Fruit fly (Drosophila melanogaster): ENCODE measurements around the gene Cpr72Ec.

The Cpr72Ec gene

DNA sequence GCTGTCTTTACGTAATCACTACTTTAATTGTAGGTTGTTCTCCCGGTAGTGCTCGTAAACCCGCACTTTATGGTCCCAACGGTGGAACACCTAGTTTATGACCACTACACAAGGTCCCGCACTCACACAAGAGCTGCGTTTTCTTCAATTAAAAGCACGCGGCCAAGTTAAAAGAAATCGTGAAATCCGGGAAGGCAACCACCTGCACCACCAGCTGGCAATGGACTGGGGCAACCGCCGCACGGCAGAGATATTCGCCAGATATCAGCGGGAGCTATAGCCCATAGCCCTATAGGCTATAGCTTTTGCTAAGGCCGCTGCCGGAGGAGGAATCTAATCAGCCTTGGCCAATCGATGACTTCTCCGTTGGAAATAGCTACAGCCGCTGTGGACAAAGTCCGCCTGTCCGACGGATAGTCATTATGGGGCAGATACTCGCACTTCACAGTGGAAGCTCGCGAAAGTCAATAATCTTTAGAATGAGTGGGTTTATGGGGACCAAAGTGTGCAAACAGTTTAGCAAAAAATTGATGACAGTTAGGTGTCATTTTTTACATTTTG is 17.1 kb upstream of the Cpr72Ec start (continued):
- no peak; the same call in 2 of the 3 replicates for TF ChIP-seq eg (GFP tag; IDR thresholded peaks at IDR 0.05)
- no peak for TF ChIP-seq CG34406 (GFP tag; optimal IDR thresholded peaks at IDR 0.05)
- no peak for TF ChIP-seq Eip93F (GFP tag; optimal IDR thresholded peaks at IDR 0.05)

DNA sequence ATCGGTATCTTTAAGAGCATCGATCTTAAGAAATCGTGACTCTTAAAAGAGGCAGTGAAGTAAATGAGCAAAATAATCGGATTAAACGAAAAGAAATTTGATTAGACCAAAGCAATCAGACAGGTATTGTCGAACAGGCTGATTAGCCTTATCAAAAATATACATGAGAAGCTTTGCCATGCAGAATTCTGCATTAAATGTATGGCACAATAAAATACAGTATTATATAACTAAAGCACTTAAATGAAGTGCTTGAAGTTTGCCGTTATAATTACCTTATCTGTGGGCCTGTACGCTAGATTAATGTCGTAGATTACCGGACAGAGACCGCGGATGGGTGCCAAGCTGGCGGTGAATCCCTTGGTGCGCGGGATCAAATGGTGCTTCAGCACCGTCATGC is 15.9 kb upstream of the Cpr72Ec start:
- TF ChIP-seq CG7368 (GFP tag; optimal IDR thresholded peaks at IDR 0.05), result no peak
- TF ChIP-seq vri (GFP tag; optimal IDR thresholded peaks at IDR 0.05), result peak; percentile 92

DNA sequence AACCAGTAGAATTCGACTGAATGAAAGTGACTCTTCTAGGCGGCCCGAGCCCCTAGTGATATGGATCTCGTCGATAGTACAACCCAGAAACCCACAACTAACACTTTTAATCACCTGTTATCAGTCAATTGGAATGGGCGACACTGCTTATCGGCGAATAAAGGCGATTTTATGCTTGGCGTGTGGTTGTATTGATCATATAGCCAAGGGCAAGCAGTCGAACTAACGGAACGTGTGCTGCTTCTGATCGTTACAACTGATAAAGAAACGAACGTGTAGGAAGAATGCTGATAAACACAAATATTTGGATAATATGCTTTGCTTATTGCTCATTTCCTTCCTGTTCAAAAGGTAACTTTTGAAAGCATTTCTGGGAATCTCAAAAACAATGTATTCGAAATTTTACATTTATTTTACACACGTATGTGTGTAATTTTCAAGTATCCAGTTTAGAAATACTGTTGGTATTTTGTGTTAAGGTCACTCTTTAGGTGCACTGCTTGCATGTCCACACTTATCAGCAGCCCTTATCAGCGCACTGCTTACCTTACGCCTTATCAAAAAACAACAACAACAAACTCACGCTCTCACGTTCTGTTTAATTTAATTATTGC is 14.2 kb upstream of the Cpr72Ec start, which contains the start of gene Agpat4:
Agpat4 (minus strand) TSS at position 387 of the 614 bp plus-strand sequence.
- TF ChIP-seq vri (GFP tag; optimal IDR thresholded peaks at IDR 0.05) (no peak), svp (GFP tag) (peak; percentile 18), Met (GFP tag; optimal IDR thresholded peaks at IDR 0.05) (no peak), CG3032 (tag; optimal IDR thresholded peaks at IDR 0.05) (no peak), fkh (GFP tag; optimal IDR thresholded peaks at IDR 0.05) (peak; percentile 44), CG11294 (GFP tag; IDR thresholded peaks at IDR 0.05) (no peak), esn (GFP tag; optimal IDR thresholded peaks at IDR 0.05) (no peak), OdsH (GFP tag; optimal IDR thresholded peaks at IDR 0.05) (no peak), Ets21C (GFP tag; optimal IDR thresholded peaks at IDR 0.05) (no peak), CG11902 (GFP tag; optimal IDR thresholded peaks at IDR 0.05) (no peak)

dm6 chr3L:16380770-16381169 is 13.6 kb upstream of the Cpr72Ec start:
- TF ChIP-seq Eip75B (GFP tag; optimal IDR thresholded peaks at IDR 0.05), result no peak
- no peak for TF ChIP-seq Sox15 (GFP tag; optimal IDR thresholded peaks at IDR 0.05)
- no peak for TF ChIP-seq CG16779 (tag; optimal IDR thresholded peaks at IDR 0.05)
- no peak for TF ChIP-seq CG4318 (GFP tag; optimal IDR thresholded peaks at IDR 0.05)
- no peak for TF ChIP-seq Smox (GFP tag; optimal IDR thresholded peaks at IDR 0.05)
- TF ChIP-seq Hr39 (GFP tag; optimal IDR thresholded peaks at IDR 0.05), result no peak
- TF ChIP-seq spab (GFP tag; optimal IDR thresholded peaks at IDR 0.05), result no peak
- no peak for TF ChIP-seq cyc (GFP tag; optimal IDR thresholded peaks at IDR 0.05)
- TF ChIP-seq Ets96B (tag; optimal IDR thresholded peaks at IDR 0.05), result no peak
- TF ChIP-seq CG10631 (GFP tag; optimal IDR thresholded peaks at IDR 0.05), result no peak
- no peak for TF ChIP-seq fd85E (GFP tag; optimal IDR thresholded peaks at IDR 0.05)
- no peak for TF ChIP-seq dac (GFP tag; optimal IDR thresholded peaks at IDR 0.05)
- TF ChIP-seq ss (GFP tag; optimal IDR thresholded peaks at IDR 0.05), result no peak
- no peak for TF ChIP-seq vri (GFP tag; optimal IDR thresholded peaks at IDR 0.05)
- no peak for TF ChIP-seq CG3032 (tag; optimal IDR thresholded peaks at IDR 0.05)
- no peak for TF ChIP-seq CG31627 (GFP tag; optimal IDR thresholded peaks at IDR 0.05)
- TF ChIP-seq CG6163 (GFP tag; IDR thresholded peaks at IDR 0.05), result no peak
- no peak for TF ChIP-seq CG15336 (GFP tag; IDR thresholded peaks at IDR 0.05)

- TF ChIP-seq pdm3 (GFP tag; optimal IDR thresholded peaks at IDR 0.05) (no peak), eg (GFP tag; IDR thresholded peaks at IDR 0.05) (no peak), Eip93F (GFP tag; optimal IDR thresholded peaks at IDR 0.05) (peak; percentile 51), fd59A (GFP tag; optimal IDR thresholded peaks at IDR 0.05) (no peak), dac (GFP tag; optimal IDR thresholded peaks at IDR 0.05) (no peak), Sox14 (GFP tag; optimal IDR thresholded peaks at IDR 0.05) (peak; percentile 76), topi (GFP tag; optimal IDR thresholded peaks at IDR 0.05) (no peak), ss (GFP tag; optimal IDR thresholded peaks at IDR 0.05) (no peak), Blimp-1 (GFP tag; optimal IDR thresholded peaks at IDR 0.05) (peak; percentile 89), lz (GFP tag; optimal IDR thresholded peaks at IDR 0.05) (peak; percentile 1), salr (GFP tag; optimal IDR thresholded peaks at IDR 0.05) (no peak), CG31627 (GFP tag; optimal IDR thresholded peaks at IDR 0.05) (no peak), Eip78C (GFP tag) (peak; percentile 79), dsx (GFP tag; optimal IDR thresholded peaks at IDR 0.05; ENCODE audit: poor library complexity, severe bottlenecking) (no peak), CG3032 (tag; optimal IDR thresholded peaks at IDR 0.05) (peak; percentile 10), esn (GFP tag; optimal IDR thresholded peaks at IDR 0.05) (peak; percentile 4), CG1621 (tag; optimal IDR thresholded peaks at IDR 0.05) (no peak), CG16779 (tag; optimal IDR thresholded peaks at IDR 0.05) (no peak), Lpt (GFP tag; optimal IDR thresholded peaks at IDR 0.05) (peak; percentile 9)
These were observed 10.9 kb upstream of the Cpr72Ec start, which contains the start of gene roq for dm6 chr3L:16377768-16378764. Gene roq (minus strand): TSS chr3L:16378566.
